Worm (Caenorhabditis elegans) whole organism, L2 larva: ENCODE results near the gene dhhc-4.

Experiments
- C34F6.9 ChIP-seq: fragments of 150-350 bp; optimal IDR thresholded peaks from 2 replicates; lab custom pipeline; 2014; ENCODE audit warnings: missing biosample characterization, missing genetic modification characterization
- F13H6.1 ChIP-seq: sonication (generic microtip); optimal IDR thresholded peaks from 2 replicates; lab custom pipeline; 2016; ENCODE audit warnings: missing genetic modification characterization, missing compliant biosample characterization
- R02D3.7 ChIP-seq: fragments of 150-350 bp; optimal IDR thresholded peaks from 2 replicates; lab custom pipeline; 2014; ENCODE audit warnings: missing biosample characterization, missing genetic modification characterization
- Y55F3AM.14 ChIP-seq: fragments of 200-800 bp; sonication (Bioruptor generic); optimal IDR thresholded peaks from 2 replicates; lab custom pipeline; 2018; ENCODE audit warnings: mild to moderate bottlenecking, missing genetic modification characterization, missing compliant biosample characterization
- ZK546.5 ChIP-seq: sonication (generic microtip); optimal IDR thresholded peaks from 2 replicates; lab custom pipeline; 2017; ENCODE audit warnings: missing biosample characterization, missing genetic modification characterization
- alr-1 ChIP-seq: fragments of 150-350 bp; optimal IDR thresholded peaks from 2 replicates; lab custom pipeline; 2014; ENCODE audit warnings: missing biosample characterization, missing genetic modification characterization
- aly-2 ChIP-seq: fragments of 150-350 bp; optimal IDR thresholded peaks from 2 replicates; lab custom pipeline; 2014; ENCODE audit warnings: missing biosample characterization, missing genetic modification characterization
- ama-1 ChIP-seq: fragments of 150-350 bp; optimal IDR thresholded peaks from 2 replicates; lab custom pipeline; 2018; ENCODE audit warnings: inconsistent platforms
- blmp-1 ChIP-seq: sonication (generic microtip); optimal IDR thresholded peaks from 2 replicates; lab custom pipeline; 2017; ENCODE audit warnings: missing genetic modification characterization, mild to moderate bottlenecking, missing compliant biosample characterization, antibody characterized with exemption, moderate library complexity; ENCODE audit not compliant: insufficient read depth
- ceh-16 ChIP-seq: fragments of 150-350 bp; optimal IDR thresholded peaks from 2 replicates; lab custom pipeline; 2014; ENCODE audit warnings: missing biosample characterization, missing genetic modification characterization
- ceh-82 ChIP-seq: fragments of 150-350 bp; optimal IDR thresholded peaks from 2 replicates; lab custom pipeline; 2014; ENCODE audit warnings: missing biosample characterization, missing genetic modification characterization
- crh-2 ChIP-seq: sonication (generic microtip); optimal IDR thresholded peaks from 2 replicates; lab custom pipeline; 2017; ENCODE audit warnings: missing biosample characterization, missing genetic modification characterization
- dmd-4 ChIP-seq: sonication (generic microtip); optimal IDR thresholded peaks from 2 replicates; lab custom pipeline; 2017; ENCODE audit warnings: missing biosample characterization, missing genetic modification characterization
- egl-27 ChIP-seq: sonication (generic microtip); optimal IDR thresholded peaks from 3 replicates; lab custom pipeline; 2017; ENCODE audit warnings: missing biosample characterization, missing genetic modification reagents, missing genetic modification characterization
- elt-1 ChIP-seq: fragments of 150-350 bp; optimal IDR thresholded peaks from 2 replicates; lab custom pipeline; 2014; ENCODE audit warnings: missing biosample characterization, missing genetic modification characterization
- elt-3 ChIP-seq: sonication (generic microtip); optimal IDR thresholded peaks from 2 replicates; lab custom pipeline; 2017; ENCODE audit warnings: missing biosample characterization, missing genetic modification characterization
- fos-1 ChIP-seq: fragments of 150-350 bp; optimal IDR thresholded peaks from 2 replicates; lab custom pipeline; 2014; ENCODE audit warnings: missing biosample characterization, missing genetic modification characterization
- gmeb-1 ChIP-seq: fragments of 150-350 bp; optimal IDR thresholded peaks from 2 replicates; lab custom pipeline; 2014; ENCODE audit warnings: missing biosample characterization, missing genetic modification characterization
- lin-11 ChIP-seq: fragments of 150-350 bp; sonication (generic microtip); optimal IDR thresholded peaks from 2 replicates; lab custom pipeline; 2014; ENCODE audit warnings: missing biosample characterization, missing genetic modification characterization, inconsistent platforms, mixed read lengths
- lin-13 ChIP-seq: fragments of 150-350 bp; optimal IDR thresholded peaks from 2 replicates; lab custom pipeline; 2014; ENCODE audit warnings: missing biosample characterization, missing genetic modification reagents, missing genetic modification characterization
- lin-39 ChIP-seq: fragments of 150-350 bp; optimal IDR thresholded peaks from 2 replicates; lab custom pipeline; 2014; ENCODE audit warnings: missing biosample characterization, missing genetic modification reagents, missing genetic modification characterization
- lsy-2 ChIP-seq, 2 experiments: fragments of 150-350 bp in 1 of 2; sonication (generic microtip) in 1 of 2; optimal IDR thresholded peaks; 2 replicates each; lab custom pipeline; 2014 to 2017; ENCODE audit warnings: missing biosample characterization in 2 of 2, missing genetic modification characterization in 2 of 2
- mab-5 ChIP-seq: fragments of 150-350 bp; optimal IDR thresholded peaks from 2 replicates; lab custom pipeline; 2014; ENCODE audit warnings: missing biosample characterization, missing genetic modification characterization
- mbf-1 ChIP-seq: sonication (generic microtip); optimal IDR thresholded peaks from 2 replicates; lab custom pipeline; 2017; ENCODE audit warnings: missing biosample characterization, missing genetic modification characterization
- mdl-1 ChIP-seq, 2 experiments: fragments of 150-350 bp in 1 of 2; sonication (generic microtip) in 1 of 2; optimal IDR thresholded peaks; 2 replicates each; lab custom pipeline; 2017; ENCODE audit warnings: missing biosample characterization in 2 of 2, missing genetic modification characterization in 2 of 2
- nhr-10 ChIP-seq: sonication (generic microtip); optimal IDR thresholded peaks from 2 replicates; lab custom pipeline; 2017; ENCODE audit warnings: missing biosample characterization, missing genetic modification characterization
- nhr-11 ChIP-seq: fragments of 150-350 bp; optimal IDR thresholded peaks from 2 replicates; lab custom pipeline; 2014; ENCODE audit warnings: missing biosample characterization, missing genetic modification characterization
- nhr-12 ChIP-seq: fragments of 150-350 bp; optimal IDR thresholded peaks from 2 replicates; lab custom pipeline; 2014; ENCODE audit warnings: missing biosample characterization, missing genetic modification characterization
- nhr-129 ChIP-seq: fragments of 150-350 bp; optimal IDR thresholded peaks from 2 replicates; lab custom pipeline; 2014; ENCODE audit warnings: missing biosample characterization, missing genetic modification characterization
- nhr-21 ChIP-seq: fragments of 150-350 bp; optimal IDR thresholded peaks from 2 replicates; lab custom pipeline; 2014; ENCODE audit warnings: missing biosample characterization, missing genetic modification characterization
- nhr-23 ChIP-seq: fragments of 150-350 bp; optimal IDR thresholded peaks from 2 replicates; lab custom pipeline; 2014; ENCODE audit warnings: missing biosample characterization, missing genetic modification reagents, missing genetic modification characterization
- nhr-237 ChIP-seq: fragments of 150-350 bp; optimal IDR thresholded peaks from 2 replicates; lab custom pipeline; 2014; ENCODE audit warnings: missing biosample characterization, missing genetic modification characterization
- nhr-25 ChIP-seq: fragments of 150-350 bp; sonication (generic microtip); optimal IDR thresholded peaks from 3 replicates; lab custom pipeline; 2014; ENCODE audit warnings: missing biosample characterization, missing genetic modification characterization
- nhr-6 ChIP-seq: fragments of 150-350 bp; optimal IDR thresholded peaks from 2 replicates; lab custom pipeline; 2014; ENCODE audit warnings: missing biosample characterization, missing genetic modification characterization
- nhr-77 ChIP-seq: fragments of 150-350 bp; optimal IDR thresholded peaks from 2 replicates; lab custom pipeline; 2014; ENCODE audit warnings: missing biosample characterization, missing genetic modification characterization
- peb-1 ChIP-seq: fragments of 150-350 bp; optimal IDR thresholded peaks from 2 replicates; lab custom pipeline; 2014; ENCODE audit warnings: missing biosample characterization, missing genetic modification characterization
- sem-4 ChIP-seq: fragments of 150-350 bp; optimal IDR thresholded peaks from 2 replicates; lab custom pipeline; 2014; ENCODE audit warnings: missing biosample characterization, missing genetic modification reagents, missing genetic modification characterization
- skn-1 ChIP-seq: sonication (generic microtip); optimal IDR thresholded peaks from 2 replicates; lab custom pipeline; 2017; ENCODE audit warnings: missing biosample characterization, missing genetic modification characterization
- sma-3 ChIP-seq: sonication (generic microtip); optimal IDR thresholded peaks from 2 replicates; lab custom pipeline; 2016; ENCODE audit warnings: missing genetic modification reagents, missing genetic modification characterization, missing compliant biosample characterization
- sma-9 ChIP-seq, 2 experiments: fragments of 150-350 bp in 1 of 2; sonication (generic microtip) in 1 of 2; optimal IDR thresholded peaks; 2 replicates each; lab custom pipeline; 2014 to 2016; ENCODE audit warnings: missing genetic modification characterization in 2 of 2, mild to moderate bottlenecking in 1 of 2, missing biosample characterization in 1 of 2, missing compliant biosample characterization in 1 of 2, missing genetic modification reagents in 1 of 2, moderate library complexity in 1 of 2
- snpc-4 ChIP-seq: fragments of 150-350 bp; optimal IDR thresholded peaks from 2 replicates; lab custom pipeline; 2014; ENCODE audit warnings: missing biosample characterization, missing genetic modification characterization
- unc-39 ChIP-seq: fragments of 150-350 bp; optimal IDR thresholded peaks from 2 replicates; lab custom pipeline; 2014; ENCODE audit warnings: missing biosample characterization, missing genetic modification characterization
- unc-55 ChIP-seq: fragments of 150-350 bp; sonication (generic microtip); optimal IDR thresholded peaks from 3 replicates; lab custom pipeline; 2014; ENCODE audit warnings: missing biosample characterization, missing genetic modification reagents, missing genetic modification characterization
- unc-62 ChIP-seq: fragments of 150-350 bp; optimal IDR thresholded peaks from 2 replicates; lab custom pipeline; 2014; ENCODE audit warnings: missing biosample characterization, missing genetic modification reagents, missing genetic modification characterization
- zag-1 ChIP-seq: fragments of 150-350 bp; optimal IDR thresholded peaks from 2 replicates; lab custom pipeline; 2014; ENCODE audit warnings: missing biosample characterization, missing genetic modification characterization
- ztf-1 ChIP-seq: fragments of 200-800 bp; sonication (Bioruptor generic); conservative IDR thresholded peaks from 2 replicates; pipeline ENCODE4 v1.3.6; 2022; ENCODE audit warnings: missing genetic modification characterization, missing compliant biosample characterization
- ztf-11 ChIP-seq: sonication (generic microtip); optimal IDR thresholded peaks from 2 replicates; lab custom pipeline; 2017; ENCODE audit warnings: missing biosample characterization, missing genetic modification characterization
- ztf-4 ChIP-seq: fragments of 150-350 bp; optimal IDR thresholded peaks from 2 replicates; lab custom pipeline; 2014; ENCODE audit warnings: missing biosample characterization, missing genetic modification characterization

The dhhc-4 gene

ce11 chrIII:9818763-9819162 is 48.8 kb downstream of the dhhc-4 start, which contains the start of gene panl-3:
Gene panl-3 (plus strand): TSS chrIII:9819056.
- no peak for TF ChIP-seq ztf-1 (GFP tag; lab: Robert Waterston, UW)
- no peak for TF ChIP-seq dmd-4
- TF ChIP-seq peb-1, result no peak
- no peak for TF ChIP-seq ama-1 (lab: Kevin White, UChicago)
- TF ChIP-seq aly-2 (tag; lab: Kevin White, UChicago), result no peak
- no peak for TF ChIP-seq ztf-11 (tag; lab: Kevin White, UChicago)
- TF ChIP-seq gmeb-1 (tag; lab: Kevin White, UChicago), result peak; percentile 65
- TF ChIP-seq Y55F3AM.14 (GFP tag; lab: Kevin White, UChicago), result no peak
- TF ChIP-seq unc-55 (GFP tag; lab: Kevin White, UChicago), result peak; percentile 56
- TF ChIP-seq lin-11, result peak; percentile 41
- TF ChIP-seq ceh-16 (tag; lab: Kevin White, UChicago), result no peak
- no peak for TF ChIP-seq skn-1 (tag; lab: Kevin White, UChicago)
- no peak for TF ChIP-seq mbf-1 (tag; lab: Kevin White, UChicago)
- peak; percentile 72 for TF ChIP-seq sma-3 (GFP tag; lab: Kevin White, UChicago)
- TF ChIP-seq mab-5 (tag; lab: Kevin White, UChicago), result no peak
- peak; percentile 0 for TF ChIP-seq ztf-4 (tag; lab: Kevin White, UChicago)
- peak; percentile 82 for TF ChIP-seq C34F6.9
- no peak for TF ChIP-seq nhr-10
- TF ChIP-seq nhr-77 (tag; lab: Kevin White, UChicago), result no peak
- peak in 1 of 2 experiments; percentile 79 for TF ChIP-seq mdl-1 (tag; optimal IDR thresholded peaks at IDR 0.05; lab: Kevin White, UChicago)
- no peak for TF ChIP-seq nhr-6
- no peak for TF ChIP-seq snpc-4 (tag; lab: Kevin White, UChicago)
- TF ChIP-seq blmp-1 (tag; lab: Kevin White, UChicago), result peak; percentile 4
- TF ChIP-seq ZK546.5 (tag; lab: Kevin White, UChicago), result no peak
- no peak for TF ChIP-seq elt-3 (tag; lab: Kevin White, UChicago)
- peak; percentile 51 for TF ChIP-seq lin-13
- TF ChIP-seq nhr-21 (tag; lab: Kevin White, UChicago), result peak; percentile 48
- TF ChIP-seq nhr-25 (tag; lab: Kevin White, UChicago), result peak; percentile 67
- TF ChIP-seq alr-1 (tag; lab: Kevin White, UChicago), result no peak
- TF ChIP-seq F13H6.1, result peak; percentile 55
- no peak for TF ChIP-seq nhr-12 (tag; lab: Kevin White, UChicago)
- TF ChIP-seq unc-62 (GFP tag; lab: Kevin White, UChicago), result no peak
- TF ChIP-seq nhr-237 (tag; lab: Kevin White, UChicago), result no peak
- TF ChIP-seq sem-4 (tag; lab: Kevin White, UChicago), result peak; percentile 71
- TF ChIP-seq egl-27 (tag; lab: Kevin White, UChicago), result no peak
- TF ChIP-seq lsy-2 (tag; optimal IDR thresholded peaks at IDR 0.05; lab: Kevin White, UChicago), result peak; percentile 42 to 75
- TF ChIP-seq nhr-129 (tag; lab: Kevin White, UChicago), result peak; percentile 91
- no peak for TF ChIP-seq unc-39
- TF ChIP-seq nhr-11 (tag; lab: Kevin White, UChicago), result no peak
- no peak for TF ChIP-seq zag-1
- TF ChIP-seq lin-39 (tag; lab: Kevin White, UChicago), result no peak
- peak; percentile 12 for TF ChIP-seq fos-1
- no peak for TF ChIP-seq R02D3.7 (tag; lab: Kevin White, UChicago)
- TF ChIP-seq nhr-23 (tag; lab: Kevin White, UChicago), result no peak
- peak; percentile 42 for TF ChIP-seq sma-9 (GFP tag; optimal IDR thresholded peaks at IDR 0.05; lab: Kevin White, UChicago)
- TF ChIP-seq sma-9 (tag; optimal IDR thresholded peaks at IDR 0.05; lab: Kevin White, UChicago), result no peak
- TF ChIP-seq ceh-82 (tag; lab: Kevin White, UChicago), result no peak
- no peak for TF ChIP-seq elt-1
- TF ChIP-seq crh-2, result peak; percentile 53
- TF ChIP-seq, all 48 proteins: peak for 18
